Worm (Caenorhabditis elegans): ENCODE results near the gene lin-7.
"Not testable (repeated sequence)": the region's sequence is repeated elsewhere in the genome, so short reads cannot be mapped to it uniquely, and the experiment has no call there.

lin-7 gene

DNA sequence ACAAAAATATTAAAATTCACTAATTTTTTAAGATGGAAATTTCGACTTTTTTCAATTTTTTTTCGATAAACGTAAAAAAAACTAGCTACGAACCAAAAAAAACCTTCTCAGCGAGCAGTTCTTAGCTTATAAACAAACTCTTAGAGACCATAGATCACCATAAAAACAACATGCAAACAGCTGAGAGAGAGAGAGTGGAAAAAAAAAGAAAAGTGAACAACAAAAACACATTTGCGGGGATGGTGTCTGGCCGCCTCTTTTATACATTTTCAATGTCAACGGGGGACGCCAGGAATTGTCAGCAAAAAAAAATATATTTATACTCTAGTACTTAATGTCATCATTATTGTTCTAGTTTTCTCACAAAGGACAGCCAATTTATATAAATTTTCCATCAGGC, 37.7 kb downstream of the lin-7 start:
- TF ChIP-seq lin-35 (GFP tag; optimal IDR thresholded peaks at IDR 0.05) = no peak
- TF ChIP-seq Y56A3A.18 (GFP tag; IDR thresholded peaks at IDR 0.05) = no peak
- TF ChIP-seq mes-4 (tag; optimal IDR thresholded peaks at IDR 0.05) = no peak
- TF ChIP-seq ztf-25 (GFP tag; IDR thresholded peaks at IDR 0.05) = no peak
- TF ChIP-seq rec-8 (tag; optimal IDR thresholded peaks at IDR 0.05) = no peak
- no peak for TF ChIP-seq F49E8.2 (tag; optimal IDR thresholded peaks at IDR 0.05; ENCODE audit: insufficient read depth)
- no peak for TF ChIP-seq gei-17 (GFP tag; optimal IDR thresholded peaks at IDR 0.05)
- TF ChIP-seq B0336.3 (GFP tag; IDR thresholded peaks at IDR 0.05) = no peak
- no peak for TF ChIP-seq zfh-2 (GFP tag; conservative IDR thresholded peaks at IDR 0.05)
- no peak for TF ChIP-seq nhr-27 (tag; optimal IDR thresholded peaks at IDR 0.05)
- TF ChIP-seq zim-3 (tag; optimal IDR thresholded peaks at IDR 0.05) = no peak
- no peak for TF ChIP-seq Y95B8A.8 (GFP tag; IDR thresholded peaks at IDR 0.05)
- no peak for TF ChIP-seq ZK185.1 (tag; optimal IDR thresholded peaks at IDR 0.05; ENCODE audit: poor library complexity, severe bottlenecking)

DNA sequence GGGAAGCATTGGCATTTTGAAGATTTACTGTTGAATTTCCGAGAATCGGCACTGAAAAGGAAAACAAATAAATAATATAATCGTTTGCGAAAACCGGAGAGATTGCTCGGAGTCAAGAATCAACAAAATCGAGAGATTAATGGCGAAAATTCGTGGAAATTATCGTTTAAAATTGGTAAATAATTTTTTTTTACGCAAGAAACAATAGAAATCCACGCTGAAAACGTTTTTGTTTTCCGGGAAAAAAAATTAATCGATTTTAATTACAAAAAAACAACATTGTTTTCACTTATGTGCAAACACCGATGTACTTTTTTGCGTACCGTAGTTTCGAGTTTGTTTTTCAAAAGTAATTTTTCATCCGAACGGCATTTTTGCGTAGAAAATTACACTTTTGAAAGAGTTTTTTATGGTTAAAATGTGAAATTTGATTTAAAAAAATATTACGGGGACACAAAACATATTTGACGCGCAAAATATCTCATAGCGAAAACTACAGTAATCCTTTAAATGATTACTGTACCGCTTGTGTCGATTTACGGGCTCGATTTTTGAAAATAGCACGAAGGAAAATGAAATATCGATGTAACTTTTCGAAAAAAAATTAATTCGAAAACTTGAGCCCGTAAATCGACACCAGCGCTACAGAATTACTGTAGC, 38.3 kb downstream of the lin-7 start, which contains the start of gene ctl-3:
ctl-3 (minus strand) TSS at position 51 of the 660 bp plus-strand sequence.
- TF ChIP-seq F52B5.7 (tag; optimal IDR thresholded peaks at IDR 0.05) (no peak), F33H1.4 (GFP tag; IDR thresholded peaks at IDR 0.05) (peak; percentile 53; the same call in 1 of the 2 replicates), lsl-1 (GFP tag; optimal IDR thresholded peaks at IDR 0.05) (peak; percentile 88)

DNA sequence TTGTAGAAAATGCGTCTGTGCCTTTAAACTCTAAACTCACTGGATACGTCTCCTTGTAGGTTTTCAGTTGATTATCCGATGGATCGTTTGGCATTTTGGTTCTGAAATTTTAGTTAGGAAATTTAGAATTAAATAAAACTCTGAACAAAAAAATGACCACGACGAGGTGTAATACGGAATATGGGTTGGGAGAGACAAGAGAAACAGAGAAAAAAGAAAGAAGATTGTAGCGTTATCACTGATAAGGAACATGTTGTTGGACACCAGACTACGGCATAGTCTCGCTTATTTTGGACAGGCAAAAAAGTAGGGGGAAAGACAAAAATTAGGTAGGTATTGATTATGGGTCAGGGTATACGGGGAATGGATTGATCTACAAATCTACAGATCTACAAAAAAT, 43.0 kb downstream of the lin-7 start, which contains the start of gene ctl-1:
ctl-1 (minus strand) TSS at position 101 of the 400 bp plus-strand sequence.
- not testable (repeated sequence) for TF ChIP-seq let-607 (tag; optimal IDR thresholded peaks at IDR 0.05); repo-1 (tag; optimal IDR thresholded peaks at IDR 0.05); ztf-3 (GFP tag; optimal IDR thresholded peaks at IDR 0.05)

DNA sequence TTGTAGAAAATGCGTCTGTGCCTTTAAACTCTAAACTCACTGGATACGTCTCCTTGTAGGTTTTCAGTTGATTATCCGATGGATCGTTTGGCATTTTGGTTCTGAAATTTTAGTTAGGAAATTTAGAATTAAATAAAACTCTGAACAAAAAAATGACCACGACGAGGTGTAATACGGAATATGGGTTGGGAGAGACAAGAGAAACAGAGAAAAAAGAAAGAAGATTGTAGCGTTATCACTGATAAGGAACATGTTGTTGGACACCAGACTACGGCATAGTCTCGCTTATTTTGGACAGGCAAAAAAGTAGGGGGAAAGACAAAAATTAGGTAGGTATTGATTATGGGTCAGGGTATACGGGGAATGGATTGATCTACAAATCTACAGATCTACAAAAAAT, 47.3 kb downstream of the lin-7 start, which contains the start of gene ctl-2:
ctl-2 (minus strand) TSS at position 101 of the 400 bp plus-strand sequence.
- TF ChIP-seq ceh-79 (tag; optimal IDR thresholded peaks at IDR 0.05); F55B11.4 (tag; optimal IDR thresholded peaks at IDR 0.05; ENCODE audit: borderline replicate concordance, insufficient read depth); nhr-27 (tag; optimal IDR thresholded peaks at IDR 0.05): not testable (repeated sequence)

DNA sequence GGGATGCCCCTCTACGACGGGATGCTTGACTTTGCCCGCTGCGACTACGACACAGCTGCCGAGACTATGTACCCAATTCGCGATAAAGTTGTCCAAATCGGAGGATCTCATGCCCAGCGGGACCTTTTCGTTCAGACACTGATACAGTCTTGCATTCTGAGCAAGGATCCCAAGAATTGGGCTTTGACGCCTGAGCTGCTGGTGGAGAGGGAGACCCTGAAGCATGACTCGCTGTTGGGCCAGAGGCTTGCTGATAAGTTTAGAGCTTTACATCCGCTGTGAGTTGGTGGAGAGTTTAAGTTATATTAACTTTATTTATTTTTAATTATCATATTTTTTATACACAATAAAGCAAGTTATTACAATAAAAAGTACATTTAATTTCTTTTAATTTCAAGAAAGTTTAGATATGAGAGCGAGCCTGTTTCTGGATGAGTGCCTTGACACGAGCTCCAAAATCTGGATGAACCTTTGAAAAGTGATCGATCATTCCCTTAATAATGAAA, 49.9 kb downstream of the lin-7 start:
- no peak for TF ChIP-seq ztf-28 (GFP tag; IDR thresholded peaks at IDR 0.05)
- no peak for TF ChIP-seq egl-44 (GFP tag; IDR thresholded peaks at IDR 0.05)
- no peak for TF ChIP-seq lir-1 (GFP tag; conservative IDR thresholded peaks at IDR 0.05)
- no peak for TF ChIP-seq cebp-1 (GFP tag; IDR thresholded peaks at IDR 0.05)
- TF ChIP-seq cebp-1 (tag; optimal IDR thresholded peaks at IDR 0.05) = peak; percentile 9
- no peak for TF ChIP-seq egrh-3 (GFP tag; IDR thresholded peaks at IDR 0.05)
- peak; percentile 36; the same call in 1 of the 2 replicates for TF ChIP-seq zfh-2 (GFP tag; conservative IDR thresholded peaks at IDR 0.05)
- TF ChIP-seq mcd-1 (GFP tag; IDR thresholded peaks at IDR 0.05) = 0 out of 2 replicates have a peak, but pooled peaks have one; percentile 8
- no peak for TF ChIP-seq F22D6.2 (tag; optimal IDR thresholded peaks at IDR 0.05)
- TF ChIP-seq ama-1 (optimal IDR thresholded peaks at IDR 0.05) = no peak
- TF ChIP-seq ama-1 (GFP tag; optimal IDR thresholded peaks at IDR 0.05) = no peak
- TF ChIP-seq die-1 (tag; optimal IDR thresholded peaks at IDR 0.05) = no peak
- no peak for TF ChIP-seq gei-17 (GFP tag; optimal IDR thresholded peaks at IDR 0.05)
- no peak for TF ChIP-seq K11D2.4 (GFP tag; IDR thresholded peaks at IDR 0.05)
- no peak for TF ChIP-seq dpl-1 (GFP tag; optimal IDR thresholded peaks at IDR 0.05)
- TF ChIP-seq tlf-1 (GFP tag; optimal IDR thresholded peaks at IDR 0.05) = no peak
- no peak for TF ChIP-seq F23B12.7 (tag; optimal IDR thresholded peaks at IDR 0.05; ENCODE audit: insufficient read depth)
- TF ChIP-seq hlh-26 (GFP tag; conservative IDR thresholded peaks at IDR 0.05) = no peak
